Worm (Caenorhabditis elegans) whole organism, young adult: ENCODE measurements around the gene T10H10.2.

Experiments
- Y53G8AR.9 ChIP-seq: fragments of 200-800 bp; sonication (Bioruptor generic); conservative IDR thresholded peaks from 2 replicates; pipeline ENCODE4 v1.3.6; 2022; ENCODE audit warnings: missing genetic modification reagents, missing genetic modification characterization, missing compliant biosample characterization
- Y67H2A.10 ChIP-seq: fragments of 200-800 bp; sonication (Bioruptor generic); conservative IDR thresholded peaks from 2 replicates; pipeline ENCODE4 v1.3.6; 2022; ENCODE audit warnings: missing genetic modification reagents, missing genetic modification characterization, missing compliant biosample characterization
- ZK185.1 ChIP-seq: sonication (generic microtip); optimal IDR thresholded peaks from 2 replicates; lab custom pipeline; 2016; ENCODE audit warnings: mild to moderate bottlenecking, missing genetic modification characterization, missing compliant biosample characterization; ENCODE audit not compliant: poor library complexity, severe bottlenecking
- aptf-3 ChIP-seq: fragments of 200-800 bp; sonication (Bioruptor generic); IDR thresholded peaks from 2 replicates; pipeline ENCODE4 v1.3.6; 2022; ENCODE audit warnings: missing genetic modification characterization, missing compliant biosample characterization
- attf-6 ChIP-seq: fragments of 200-800 bp; sonication (Bioruptor generic); IDR thresholded peaks from 2 replicates; pipeline ENCODE4 v1.3.6; 2022; ENCODE audit warnings: missing genetic modification reagents, missing genetic modification characterization, missing compliant biosample characterization
- ccch-3 ChIP-seq: fragments of 200-800 bp; sonication (Bioruptor generic); optimal IDR thresholded peaks from 2 replicates; lab custom pipeline; 2018; ENCODE audit warnings: mild to moderate bottlenecking, missing genetic modification characterization, missing compliant biosample characterization
- cebp-1 ChIP-seq, 2 experiments: fragments of 200-800 bp in 1 of 2; sonication (Bioruptor generic) in 1 of 2; sonication (generic microtip) in 1 of 2; IDR thresholded peaks in 1 of 2; optimal IDR thresholded peaks in 1 of 2; 2 replicates each; pipeline versions ENCODE4 v1.3.6 to Lab custom; 2017 to 2022; ENCODE audit warnings: missing compliant biosample characterization in 2 of 2, missing genetic modification characterization in 2 of 2, mild to moderate bottlenecking in 1 of 2, missing genetic modification reagents in 1 of 2, moderate library complexity in 1 of 2
- ceh-40 ChIP-seq: fragments of 200-800 bp; sonication (Bioruptor generic); IDR thresholded peaks from 2 replicates; pipeline ENCODE4 v1.3.6; 2022; ENCODE audit warnings: missing genetic modification characterization, missing compliant biosample characterization
- ceh-79 ChIP-seq: sonication (generic microtip); optimal IDR thresholded peaks from 2 replicates; lab custom pipeline; 2017; ENCODE audit warnings: mild to moderate bottlenecking, missing genetic modification characterization, missing compliant biosample characterization
- ceh-91 ChIP-seq: fragments of 200-800 bp; sonication (Bioruptor generic); IDR thresholded peaks from 2 replicates; pipeline ENCODE4 v1.3.6; 2022; ENCODE audit warnings: missing genetic modification reagents, missing genetic modification characterization, missing compliant biosample characterization
- egl-18 ChIP-seq: fragments of 200-800 bp; sonication (Bioruptor generic); IDR thresholded peaks from 2 replicates; pipeline ENCODE4 v1.3.6; 2022; ENCODE audit warnings: missing genetic modification reagents, missing genetic modification characterization, missing compliant biosample characterization
- ekl-4 ChIP-seq: fragments of 200-800 bp; sonication (Bioruptor generic); IDR thresholded peaks from 2 replicates; pipeline ENCODE4 v1.3.6; 2022; ENCODE audit warnings: missing genetic modification reagents, missing genetic modification characterization, missing compliant biosample characterization
- ets-4 ChIP-seq: fragments of 200-800 bp; sonication (Bioruptor generic); optimal IDR thresholded peaks from 2 replicates; lab custom pipeline; 2018; ENCODE audit warnings: mild to moderate bottlenecking, missing genetic modification characterization, missing compliant biosample characterization
- fkh-3 ChIP-seq: sonication (generic microtip); optimal IDR thresholded peaks from 2 replicates; lab custom pipeline; 2016; ENCODE audit warnings: mild to moderate bottlenecking, missing genetic modification characterization, missing compliant biosample characterization
- him-1 ChIP-seq: sonication (generic microtip); optimal IDR thresholded peaks from 2 replicates; lab custom pipeline; 2016; ENCODE audit warnings: missing genotype, missing genetic modification reagents, missing genetic modification characterization, missing compliant biosample characterization
- hlh-12 ChIP-seq: sonication (generic microtip); optimal IDR thresholded peaks from 2 replicates; lab custom pipeline; 2016; ENCODE audit warnings: missing genetic modification characterization, missing compliant biosample characterization
- hmg-1.2 ChIP-seq: fragments of 200-800 bp; sonication (Bioruptor generic); IDR thresholded peaks from 2 replicates; pipeline ENCODE4 v1.3.6; 2022; ENCODE audit warnings: missing genetic modification reagents, missing genetic modification characterization, missing compliant biosample characterization
- hrde-1 ChIP-seq: sonication (generic microtip); optimal IDR thresholded peaks from 2 replicates; lab custom pipeline; 2016; ENCODE audit warnings: missing genetic modification characterization, mild to moderate bottlenecking, missing compliant biosample characterization, moderate library complexity, missing genotype, missing genetic modification reagents, borderline replicate concordance
- let-607 ChIP-seq, 2 experiments: fragments of 200-800 bp in 1 of 2; sonication (Bioruptor generic) in 1 of 2; sonication (generic microtip) in 1 of 2; optimal IDR thresholded peaks; 2 replicates each; lab custom pipeline; 2016 to 2018; ENCODE audit warnings: mild to moderate bottlenecking in 2 of 2, missing compliant biosample characterization in 2 of 2, missing genetic modification characterization in 2 of 2, moderate library complexity in 2 of 2, missing genotype in 1 of 2
- madf-8 ChIP-seq: fragments of 200-800 bp; sonication (Bioruptor generic); conservative IDR thresholded peaks from 2 replicates; pipeline ENCODE4 v1.3.6; 2022; ENCODE audit warnings: missing genetic modification reagents, missing genetic modification characterization, missing compliant biosample characterization
- nfya-1 ChIP-seq: sonication (generic microtip); optimal IDR thresholded peaks from 2 replicates; lab custom pipeline; 2017; ENCODE audit warnings: antibody characterized with exemption, missing compliant biosample characterization, missing genetic modification characterization, borderline replicate concordance; ENCODE audit not compliant: insufficient read depth
- nfyb-1 ChIP-seq: fragments of 200-800 bp; sonication (Bioruptor generic); IDR thresholded peaks from 2 replicates; pipeline ENCODE4 v1.3.6; 2022; ENCODE audit warnings: missing genetic modification reagents, missing genetic modification characterization, missing compliant biosample characterization
- nhr-120 ChIP-seq: fragments of 200-800 bp; sonication (Bioruptor generic); IDR thresholded peaks from 2 replicates; pipeline ENCODE4 v1.3.6; 2022; ENCODE audit warnings: missing genetic modification characterization, missing compliant biosample characterization
- rpc-1 ChIP-seq, 2 experiments: fragments of 150-350 bp in 1 of 2; sonication (generic microtip) in 1 of 2; optimal IDR thresholded peaks; 2 replicates each; lab custom pipeline; 2014 to 2018; ENCODE audit warnings: missing biosample characterization in 1 of 2, missing genetic modification characterization in 1 of 2, missing genetic modification reagents in 1 of 2, missing genotype in 1 of 2
- sdz-38 ChIP-seq: sonication (generic microtip); optimal IDR thresholded peaks from 2 replicates; lab custom pipeline; 2016; ENCODE audit warnings: missing genotype, missing genetic modification characterization, missing compliant biosample characterization
- snpc-1.3 ChIP-seq: sonication (generic microtip); optimal IDR thresholded peaks from 2 replicates; lab custom pipeline; 2017; ENCODE audit warnings: missing genetic modification characterization, mild to moderate bottlenecking, missing compliant biosample characterization, antibody characterized with exemption, moderate library complexity, missing genotype, missing genetic modification reagents; ENCODE audit not compliant: insufficient read depth
- somi-1 ChIP-seq: fragments of 200-800 bp; sonication (Bioruptor generic); optimal IDR thresholded peaks from 2 replicates; lab custom pipeline; 2018; ENCODE audit warnings: mild to moderate bottlenecking, missing genetic modification characterization, missing compliant biosample characterization
- tlf-1 ChIP-seq: fragments of 200-800 bp; sonication (Bioruptor generic); optimal IDR thresholded peaks from 2 replicates; lab custom pipeline; 2018; ENCODE audit warnings: mild to moderate bottlenecking, missing genetic modification characterization, missing compliant biosample characterization
- unc-130 ChIP-seq: sonication (generic microtip); optimal IDR thresholded peaks from 2 replicates; lab custom pipeline; 2016; ENCODE audit warnings: missing genetic modification reagents, missing genetic modification characterization, missing compliant biosample characterization
- xnd-1 ChIP-seq: sonication (generic microtip); optimal IDR thresholded peaks from 2 replicates; lab custom pipeline; 2016; ENCODE audit warnings: missing genotype, missing genetic modification reagents, missing genetic modification characterization, missing compliant biosample characterization

The T10H10.2 gene

DNA sequence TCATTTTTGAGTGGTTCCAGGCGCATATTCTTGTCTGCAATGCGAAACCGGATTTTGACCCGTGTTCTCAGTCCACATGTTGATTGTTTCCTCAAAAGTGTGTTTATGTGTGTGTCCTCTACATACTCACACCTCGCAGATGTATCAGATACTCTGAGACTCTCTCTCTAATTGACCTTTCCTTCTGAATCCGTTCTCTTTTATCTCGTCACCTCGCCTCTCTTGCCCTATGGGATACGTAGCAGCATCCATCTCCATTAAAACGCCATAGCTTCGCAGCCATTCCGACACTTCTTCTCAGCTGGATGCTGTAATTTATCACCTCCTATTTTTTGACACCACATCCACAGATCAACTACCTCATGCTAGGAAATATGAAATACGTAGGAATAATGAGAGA lies 35.9 kb downstream of the T10H10.2 start (continued):
- TF ChIP-seq nfyb-1, result no peak
- TF ChIP-seq ekl-4 (GFP tag; lab: Robert Waterston, UW), result no peak
- TF ChIP-seq ccch-3 (GFP tag; lab: Kevin White, UChicago), result no peak

- TF ChIP-seq rpc-1 (optimal IDR thresholded peaks at IDR 0.05; lab: Kevin White, UChicago) (no peak), rpc-1 (tag; optimal IDR thresholded peaks at IDR 0.05; lab: Kevin White, UChicago) (no peak), ceh-79 (tag; lab: Kevin White, UChicago) (no peak), xnd-1 (no peak), Y67H2A.10 (GFP tag; lab: Robert Waterston, UW) (no peak), Y53G8AR.9 (GFP tag; lab: Robert Waterston, UW) (no peak), him-1 (tag; lab: Kevin White, UChicago) (no peak), ceh-91 (GFP tag; lab: Robert Waterston, UW) (no peak), egl-18 (no peak), cebp-1 (GFP tag; IDR thresholded peaks at IDR 0.05; lab: Robert Waterston, UW) (no peak), cebp-1 (tag; optimal IDR thresholded peaks at IDR 0.05; lab: Kevin White, UChicago) (no peak), tlf-1 (GFP tag; lab: Kevin White, UChicago) (no peak)
Measured at ce11 chrX:2335384-2335783, 40.8 kb downstream of the T10H10.2 start, which contains the start of gene T01B6.1. T01B6.1 (plus strand) TSS chrX:2335684.

DNA sequence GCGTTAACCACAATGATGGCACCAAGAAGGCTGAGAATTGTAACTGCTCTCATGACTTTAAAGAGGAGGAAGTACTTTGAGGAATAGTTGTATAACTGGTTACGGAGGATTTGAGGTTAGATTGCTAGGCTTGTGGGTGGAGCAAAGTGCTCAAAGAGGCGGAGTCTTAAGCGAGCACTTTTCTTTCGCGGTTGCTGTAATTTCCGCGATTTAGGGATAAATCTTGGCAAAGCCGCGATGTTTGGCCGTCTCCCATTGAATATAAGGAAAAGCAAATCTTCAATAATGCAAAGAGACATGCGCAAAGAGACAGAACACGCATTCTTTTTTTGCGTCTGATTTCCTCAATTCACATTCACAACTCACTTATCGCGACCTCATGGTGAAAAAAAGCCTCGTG lies 43.7 kb downstream of the T10H10.2 start, which contains the start of gene nlp-45:
Gene nlp-45 (minus strand): TSS at position 101 of the 400 bp plus-strand sequence.
- no peak for TF ChIP-seq nfya-1 (tag; lab: Kevin White, UChicago)
- no peak for TF ChIP-seq nhr-120 (GFP tag; lab: Robert Waterston, UW)
- no peak for TF ChIP-seq ceh-40 (GFP tag; lab: Robert Waterston, UW)
- TF ChIP-seq fkh-3 (tag; lab: Kevin White, UChicago), result no peak
- no peak for TF ChIP-seq attf-6 (GFP tag; lab: Robert Waterston, UW)
- no peak for TF ChIP-seq madf-8 (GFP tag; lab: Robert Waterston, UW)
- no peak for TF ChIP-seq hrde-1 (tag; lab: Kevin White, UChicago)
- no peak for TF ChIP-seq hmg-1.2 (GFP tag; lab: Robert Waterston, UW)
- TF ChIP-seq sdz-38 (tag; lab: Kevin White, UChicago), result no peak
- no peak for TF ChIP-seq ets-4 (GFP tag; lab: Kevin White, UChicago)
- no peak for TF ChIP-seq snpc-1.3 (tag; lab: Kevin White, UChicago)

- TF ChIP-seq cebp-1 (GFP tag; IDR thresholded peaks at IDR 0.05; lab: Robert Waterston, UW) (no peak), cebp-1 (tag; optimal IDR thresholded peaks at IDR 0.05; lab: Kevin White, UChicago) (no peak), rpc-1 (optimal IDR thresholded peaks at IDR 0.05; lab: Kevin White, UChicago) (no peak), rpc-1 (tag; optimal IDR thresholded peaks at IDR 0.05; lab: Kevin White, UChicago) (no peak), somi-1 (GFP tag; lab: Kevin White, UChicago) (no peak), let-607 (tag; optimal IDR thresholded peaks at IDR 0.05; lab: Kevin White, UChicago) (no peak), hlh-12 (no peak), ZK185.1 (tag; lab: Kevin White, UChicago) (no peak), ets-4 (GFP tag; lab: Kevin White, UChicago) (no peak), unc-130 (GFP tag; lab: Kevin White, UChicago) (no peak), aptf-3 (GFP tag; lab: Robert Waterston, UW) (no peak), hrde-1 (tag; lab: Kevin White, UChicago) (no peak)
Measured at ce11 chrX:2341989-2342388, 47.4 kb downstream of the T10H10.2 start, which contains the start of gene nlp-22. nlp-22 (minus strand) TSS chrX:2342089.
